Worm (Caenorhabditis elegans) whole organism, L2 larva: Measurements from ENCODE around the gene T02H6.7.

ENCODE experiments used
- blmp-1 ChIP-seq: sonication (generic microtip); optimal IDR thresholded peaks from 2 replicates; lab custom pipeline; 2017; ENCODE audit warnings: missing genetic modification characterization, mild to moderate bottlenecking, missing compliant biosample characterization, antibody characterized with exemption, moderate library complexity; ENCODE audit not compliant: insufficient read depth
- elt-1 ChIP-seq: fragments of 150-350 bp; optimal IDR thresholded peaks from 2 replicates; lab custom pipeline; 2014; ENCODE audit warnings: missing biosample characterization, missing genetic modification characterization
- elt-3 ChIP-seq: sonication (generic microtip); optimal IDR thresholded peaks from 2 replicates; lab custom pipeline; 2017; ENCODE audit warnings: missing biosample characterization, missing genetic modification characterization
- fos-1 ChIP-seq: fragments of 150-350 bp; optimal IDR thresholded peaks from 2 replicates; lab custom pipeline; 2014; ENCODE audit warnings: missing biosample characterization, missing genetic modification characterization
- mbf-1 ChIP-seq: sonication (generic microtip); optimal IDR thresholded peaks from 2 replicates; lab custom pipeline; 2017; ENCODE audit warnings: missing biosample characterization, missing genetic modification characterization
- nhr-11 ChIP-seq: fragments of 150-350 bp; optimal IDR thresholded peaks from 2 replicates; lab custom pipeline; 2014; ENCODE audit warnings: missing biosample characterization, missing genetic modification characterization
- nhr-12 ChIP-seq: fragments of 150-350 bp; optimal IDR thresholded peaks from 2 replicates; lab custom pipeline; 2014; ENCODE audit warnings: missing biosample characterization, missing genetic modification characterization
- nhr-23 ChIP-seq: fragments of 150-350 bp; optimal IDR thresholded peaks from 2 replicates; lab custom pipeline; 2014; ENCODE audit warnings: missing biosample characterization, missing genetic modification reagents, missing genetic modification characterization
- nhr-6 ChIP-seq: fragments of 150-350 bp; optimal IDR thresholded peaks from 2 replicates; lab custom pipeline; 2014; ENCODE audit warnings: missing biosample characterization, missing genetic modification characterization
- unc-62 ChIP-seq: fragments of 150-350 bp; optimal IDR thresholded peaks from 2 replicates; lab custom pipeline; 2014; ENCODE audit warnings: missing biosample characterization, missing genetic modification reagents, missing genetic modification characterization
- ztf-11 ChIP-seq: sonication (generic microtip); optimal IDR thresholded peaks from 2 replicates; lab custom pipeline; 2017; ENCODE audit warnings: missing biosample characterization, missing genetic modification characterization
- ztf-4 ChIP-seq: fragments of 150-350 bp; optimal IDR thresholded peaks from 2 replicates; lab custom pipeline; 2014; ENCODE audit warnings: missing biosample characterization, missing genetic modification characterization

DNA sequence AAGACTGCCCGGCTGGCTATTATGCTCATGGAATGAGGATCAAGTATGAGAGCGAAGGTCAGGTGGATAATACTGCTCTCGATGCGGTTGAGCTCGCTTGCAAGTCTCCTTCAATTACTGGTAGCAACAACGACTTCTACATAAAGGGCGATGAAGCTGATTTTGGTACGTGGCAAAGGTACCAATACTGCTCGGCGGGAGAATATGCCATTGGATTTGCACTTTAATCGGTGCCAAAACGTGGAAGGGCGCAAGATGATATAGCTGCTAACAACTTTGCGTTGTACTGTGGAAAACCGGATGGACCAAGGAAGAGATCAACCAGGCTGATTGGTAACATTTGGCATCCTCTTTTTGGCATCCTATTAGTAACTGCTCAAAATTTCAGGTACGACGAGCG is 14.6 kb upstream of the T02H6.7 start:
- TF ChIP-seq ztf-4 (tag; lab: Kevin White, UChicago) (no peak), mbf-1 (tag; lab: Kevin White, UChicago) (no peak), nhr-11 (no peak), elt-3 (tag; lab: Kevin White, UChicago) (no peak), fos-1 (tag; lab: Kevin White, UChicago) (no peak), nhr-12 (tag; lab: Kevin White, UChicago) (no peak), nhr-6 (tag; lab: Kevin White, UChicago) (no peak), ztf-11 (tag; lab: Kevin White, UChicago) (no peak), unc-62 (GFP tag; lab: Kevin White, UChicago) (no peak), blmp-1 (tag; lab: Kevin White, UChicago) (no peak), elt-1 (tag; lab: Kevin White, UChicago) (no peak), nhr-23 (tag; lab: Kevin White, UChicago) (no peak)
